Fruit fly (Drosophila melanogaster) whole organism, embryonic: ENCODE measurements around the gene Prim2.

ENCODE experiments used
- BEAF-32 ChIP-seq: fragments of 200-800 bp; sonication (Bioruptor generic); optimal IDR thresholded peaks from 3 replicates; lab custom pipeline; 2017; ENCODE audit warnings: missing biosample characterization, missing genetic modification characterization, mild to moderate bottlenecking, moderate library complexity, missing genetic modification reagents
- Bgb ChIP-seq: fragments of 200-800 bp; sonication (Bioruptor generic); IDR thresholded peaks from 2 replicates; pipeline ENCODE4 v1.3.6; 2022; ENCODE audit warnings: missing biosample characterization, missing genetic modification characterization; ENCODE audit not compliant: partially characterized antibody
- CG12659 ChIP-seq: fragments of 200-800 bp; sonication (Bioruptor generic); optimal IDR thresholded peaks from 3 replicates; lab custom pipeline; 2017; ENCODE audit warnings: mild to moderate bottlenecking, missing biosample characterization, missing genetic modification reagents, missing genetic modification characterization
- CG13287 ChIP-seq: fragments of 200-800 bp; sonication (Bioruptor generic); IDR thresholded peaks from 2 replicates; pipeline ENCODE4 v1.3.6; 2022; ENCODE audit warnings: missing biosample characterization, missing genetic modification characterization; ENCODE audit not compliant: partially characterized antibody
- CG13894 ChIP-seq: fragments of 200-800 bp; sonication (Bioruptor generic); optimal IDR thresholded peaks from 3 replicates; lab custom pipeline; 2018; ENCODE audit warnings: missing biosample characterization, mild to moderate bottlenecking, missing genetic modification characterization, moderate library complexity
- CG14710 ChIP-seq: fragments of 200-800 bp; sonication (Bioruptor generic); optimal IDR thresholded peaks from 3 replicates; lab custom pipeline; 2019; ENCODE audit warnings: missing biosample characterization, mild to moderate bottlenecking, missing genetic modification characterization, moderate library complexity
- CG16813 ChIP-seq: fragments of 200-800 bp; sonication (Bioruptor generic); IDR thresholded peaks from 3 replicates; pipeline ENCODE4 v1.3.6; 2022; ENCODE audit warnings: missing biosample characterization, missing genetic modification characterization; ENCODE audit not compliant: partially characterized antibody
- CG17829 ChIP-seq: fragments of 200-800 bp; optimal IDR thresholded peaks from 2 replicates; lab custom pipeline; 2019; ENCODE audit warnings: missing biosample characterization, mild to moderate bottlenecking, missing genetic modification characterization, moderate library complexity
- CG2116 ChIP-seq: fragments of 200-800 bp; sonication (Bioruptor generic); optimal IDR thresholded peaks from 3 replicates; lab custom pipeline; 2018; ENCODE audit warnings: missing biosample characterization, mild to moderate bottlenecking, missing genetic modification characterization
- CG32767 ChIP-seq: fragments of 200-800 bp; sonication (Bioruptor generic); IDR thresholded peaks from 2 replicates; pipeline ENCODE4 v1.3.6; 2022; ENCODE audit warnings: missing biosample characterization, missing genetic modification characterization
- CG34224 ChIP-seq: fragments of 200-800 bp; sonication (Bioruptor generic); IDR thresholded peaks from 3 replicates; pipeline ENCODE4 v1.3.6; 2022; ENCODE audit warnings: missing biosample characterization, missing genetic modification characterization; ENCODE audit not compliant: partially characterized antibody
- CG5245 ChIP-seq: fragments of 200-800 bp; sonication (Bioruptor generic); optimal IDR thresholded peaks from 3 replicates; lab custom pipeline; 2016; ENCODE audit warnings: missing biosample characterization, missing genetic modification characterization
- CG6854 ChIP-seq: fragments of 200-800 bp; sonication (Bioruptor generic); optimal IDR thresholded peaks from 3 replicates; lab custom pipeline; 2017; ENCODE audit warnings: missing biosample characterization, mild to moderate bottlenecking, missing genetic modification characterization
- CG9797 ChIP-seq: fragments of 200-800 bp; sonication (Bioruptor generic); optimal IDR thresholded peaks from 3 replicates; lab custom pipeline; 2018; ENCODE audit warnings: missing biosample characterization, mild to moderate bottlenecking, missing genetic modification characterization
- CTCF ChIP-seq: fragments of 200-800 bp; sonication (Bioruptor generic); optimal IDR thresholded peaks from 2 replicates; lab custom pipeline; 2017; ENCODE audit warnings: missing biosample characterization, mild to moderate bottlenecking, missing genetic modification characterization, moderate library complexity
- D19B ChIP-seq: fragments of 200-800 bp; sonication (Bioruptor generic); optimal IDR thresholded peaks from 2 replicates; lab custom pipeline; 2017; ENCODE audit warnings: missing biosample characterization, mild to moderate bottlenecking, missing genetic modification characterization
- Dfd ChIP-seq, 2 experiments: fragments of >200 bp; optimal IDR thresholded peaks; 2 replicates each; lab custom pipeline; 2017; ENCODE audit warnings: missing biosample characterization in 2 of 2, missing genetic modification characterization in 2 of 2
- Dll ChIP-seq: fragments of 200-800 bp; sonication (Bioruptor generic); IDR thresholded peaks from 4 replicates; pipeline ENCODE4 v1.3.6; 2022; ENCODE audit warnings: missing biosample characterization, missing genetic modification characterization; ENCODE audit not compliant: partially characterized antibody
- Dp ChIP-seq: fragments of 200-800 bp; sonication (Bioruptor generic); optimal IDR thresholded peaks from 2 replicates; lab custom pipeline; 2018; ENCODE audit warnings: missing biosample characterization, mild to moderate bottlenecking, missing genetic modification characterization, moderate library complexity
- Dref ChIP-seq: fragments of 200-800 bp; sonication (Bioruptor generic); IDR thresholded peaks from 2 replicates; pipeline ENCODE4 v1.3.6; 2022; ENCODE audit warnings: missing biosample characterization, missing genetic modification characterization
- Elba2 ChIP-seq: fragments of 200-800 bp; sonication (Bioruptor generic); optimal IDR thresholded peaks from 3 replicates; lab custom pipeline; 2016; ENCODE audit warnings: missing biosample characterization, missing genetic modification characterization
- Ets65A ChIP-seq: fragments of 200-800 bp; sonication (Bioruptor generic); peaks from one replicate; lab custom pipeline; 2016; ENCODE audit warnings: missing biosample characterization, missing genetic modification characterization
- HLH4C ChIP-seq: fragments of 200-800 bp; sonication (Bioruptor generic); IDR thresholded peaks from 3 replicates; pipeline ENCODE4 v1.3.6; 2022; ENCODE audit warnings: missing biosample characterization, missing genetic modification characterization; ENCODE audit not compliant: partially characterized antibody
- Lhr ChIP-seq: fragments of 200-800 bp; sonication (Bioruptor generic); optimal IDR thresholded peaks from 3 replicates; lab custom pipeline; 2017; ENCODE audit warnings: mild to moderate bottlenecking, missing biosample characterization, missing genetic modification reagents, missing genetic modification characterization
- MBD-R2 ChIP-seq: fragments of 200-800 bp; sonication (Bioruptor generic); IDR thresholded peaks from 2 replicates; pipeline ENCODE4 v1.3.6; 2022; ENCODE audit warnings: missing biosample characterization, missing genetic modification characterization
- MESR4 ChIP-seq: fragments of 200-800 bp; sonication (Bioruptor generic); optimal IDR thresholded peaks from 2 replicates; lab custom pipeline; 2018; ENCODE audit warnings: missing biosample characterization, mild to moderate bottlenecking, missing genetic modification characterization, moderate library complexity
- Myb ChIP-seq: fragments of 200-800 bp; sonication (Bioruptor generic); optimal IDR thresholded peaks from 2 replicates; lab custom pipeline; 2016; ENCODE audit warnings: missing biosample characterization, missing genetic modification characterization
- Opbp ChIP-seq: fragments of 200-800 bp; sonication (Bioruptor generic); IDR thresholded peaks from 3 replicates; pipeline ENCODE4 v1.3.6; 2022; ENCODE audit warnings: missing biosample characterization, missing genetic modification characterization; ENCODE audit not compliant: partially characterized antibody
- Sry-δ ChIP-seq: fragments of 200-800 bp; sonication (Bioruptor generic); optimal IDR thresholded peaks from 2 replicates; lab custom pipeline; 2016; ENCODE audit warnings: missing biosample characterization, missing genetic modification characterization
- Stat92E ChIP-seq, 3 experiments: fragments of >200 bp in 2 of 3; fragments of 200-800 bp in 1 of 3; sonication (Bioruptor generic) in 1 of 3; optimal IDR thresholded peaks; 2 replicates each; lab custom pipeline; 2017 to 2019; ENCODE audit warnings: missing biosample characterization in 3 of 3, missing genetic modification characterization in 3 of 3, mild to moderate bottlenecking in 1 of 3, moderate library complexity in 1 of 3
- cwo ChIP-seq: fragments of 200-800 bp; sonication (Bioruptor generic); optimal IDR thresholded peaks from 3 replicates; lab custom pipeline; 2017; ENCODE audit warnings: missing biosample characterization, missing genetic modification characterization, mild to moderate bottlenecking, moderate library complexity, missing genetic modification reagents
- exex ChIP-seq: fragments of 200-800 bp; sonication (Bioruptor generic); optimal IDR thresholded peaks from 4 replicates; lab custom pipeline; 2018; ENCODE audit warnings: missing biosample characterization, mild to moderate bottlenecking, missing genetic modification characterization, moderate library complexity
- gfzf ChIP-seq: fragments of 200-800 bp; sonication (Bioruptor generic); optimal IDR thresholded peaks from 2 replicates; lab custom pipeline; 2016; ENCODE audit warnings: missing biosample characterization, mild to moderate bottlenecking, missing genetic modification characterization, moderate library complexity
- gsb ChIP-seq: fragments of 200-800 bp; sonication (Bioruptor generic); IDR thresholded peaks from 2 replicates; pipeline ENCODE4 v1.3.6; 2022; ENCODE audit warnings: missing biosample characterization, missing genetic modification characterization
- hbn ChIP-seq: fragments of 200-800 bp; sonication (Bioruptor generic); IDR thresholded peaks from 2 replicates; pipeline ENCODE4 v1.3.6; 2022; ENCODE audit warnings: missing biosample characterization, missing genetic modification characterization; ENCODE audit not compliant: partially characterized antibody
- knrl ChIP-seq: fragments of 200-800 bp; sonication (Bioruptor generic); IDR thresholded peaks from 3 replicates; pipeline ENCODE4 v1.3.6; 2022; ENCODE audit warnings: missing biosample characterization, missing genetic modification characterization; ENCODE audit not compliant: partially characterized antibody
- mirr ChIP-seq: fragments of 200-800 bp; sonication (Bioruptor generic); optimal IDR thresholded peaks from 3 replicates; lab custom pipeline; 2018; ENCODE audit warnings: missing biosample characterization, mild to moderate bottlenecking, missing genetic modification characterization
- mld ChIP-seq: fragments of 200-800 bp; sonication (Bioruptor generic); IDR thresholded peaks from 3 replicates; pipeline ENCODE4 v1.3.6; 2022; ENCODE audit warnings: missing biosample characterization, missing genetic modification characterization; ENCODE audit not compliant: partially characterized antibody
- nmo ChIP-seq: fragments of 200-800 bp; sonication (Bioruptor generic); optimal IDR thresholded peaks from 2 replicates; lab custom pipeline; 2018; ENCODE audit warnings: missing biosample characterization, mild to moderate bottlenecking, missing genetic modification characterization, moderate library complexity
- psq ChIP-seq: fragments of 200-800 bp; sonication (Bioruptor generic); optimal IDR thresholded peaks from 2 replicates; lab custom pipeline; 2017; ENCODE audit warnings: missing biosample characterization, missing genetic modification characterization
- pzg ChIP-seq: fragments of 200-800 bp; sonication (Bioruptor generic); optimal IDR thresholded peaks from 3 replicates; lab custom pipeline; 2018; ENCODE audit warnings: missing biosample characterization, mild to moderate bottlenecking, missing genetic modification characterization, moderate library complexity
- stwl ChIP-seq: fragments of 200-800 bp; sonication (Bioruptor generic); optimal IDR thresholded peaks from 3 replicates; lab custom pipeline; 2018; ENCODE audit warnings: missing biosample characterization, mild to moderate bottlenecking, missing genetic modification characterization, moderate library complexity
- tgo ChIP-seq: fragments of 200-800 bp; sonication (Bioruptor generic); IDR thresholded peaks from 3 replicates; pipeline ENCODE4 v1.3.6; 2022; ENCODE audit warnings: missing biosample characterization, missing genetic modification characterization
- trem ChIP-seq: fragments of 200-800 bp; optimal IDR thresholded peaks from 3 replicates; lab custom pipeline; 2019; ENCODE audit warnings: missing biosample characterization, mild to moderate bottlenecking, missing genetic modification characterization, moderate library complexity
- wor ChIP-seq: fragments of 200-800 bp; sonication (Bioruptor generic); IDR thresholded peaks from 2 replicates; pipeline ENCODE4 v1.3.6; 2022; ENCODE audit warnings: missing biosample characterization, missing genetic modification characterization
- zen2 ChIP-seq: fragments of 200-800 bp; sonication (Bioruptor generic); IDR thresholded peaks from 3 replicates; pipeline ENCODE4 v1.3.6; 2022; ENCODE audit warnings: missing biosample characterization, missing genetic modification characterization; ENCODE audit not compliant: partially characterized antibody

The Prim2 gene

dm6 chr3L:20366074-20366473, 4.7 kb upstream of the Prim2 start (continued):
- TF ChIP-seq Dfd (GFP tag; optimal IDR thresholded peaks at IDR 0.05; lab: Kevin White, UChicago) (no peak), cwo (peak; percentile 57), mld (no peak), exex (tag; lab: Kevin White, UChicago) (peak; percentile 91), mirr (GFP tag; lab: Kevin White, UChicago) (peak; percentile 20), D19B (GFP tag; lab: Kevin White, UChicago) (peak; percentile 42), CG6854 (GFP tag; lab: Kevin White, UChicago) (no peak)

dm6 chr3L:20358212-20358611, 3.2 kb downstream of the Prim2 start, which contains the start of gene CG5665:
Gene CG5665 (plus strand): TSS chr3L:20358512.
- no peak for TF ChIP-seq wor (GFP tag; lab: Robert Waterston, UW)
- TF ChIP-seq Ets65A (GFP tag; lab: Kevin White, UChicago), result peak; percentile 27

dm6 chr3L:20356613-20357012, 4.8 kb downstream of the Prim2 start, which contains the start of gene kin17:
Gene kin17 (plus strand): TSS chr3L:20356807.
- TF ChIP-seq Bgb (GFP tag; lab: Robert Waterston, UW), result peak; percentile 74
- TF ChIP-seq MESR4 (GFP tag; lab: Kevin White, UChicago), result peak; percentile 69
- TF ChIP-seq CG5245 (GFP tag; lab: Kevin White, UChicago), result no peak
- TF ChIP-seq gfzf (GFP tag; lab: Kevin White, UChicago), result peak; percentile 85
- TF ChIP-seq Sry-δ (GFP tag; lab: Kevin White, UChicago), result peak; percentile 66
- peak; percentile 84 for TF ChIP-seq CG9797 (GFP tag; lab: Kevin White, UChicago)
- TF ChIP-seq MBD-R2 (GFP tag; lab: Robert Waterston, UW), result peak; percentile 69
- TF ChIP-seq zen2 (GFP tag; lab: Robert Waterston, UW), result peak; percentile 54; the same call in 2 of the 3 replicates
- peak; percentile 68 for TF ChIP-seq CG34224 (GFP tag; lab: Robert Waterston, UW)
- peak; percentile 52 for TF ChIP-seq Myb (GFP tag; lab: Kevin White, UChicago)
- TF ChIP-seq Lhr (GFP tag; lab: Kevin White, UChicago), result no peak
- peak; percentile 8 for TF ChIP-seq CG12659 (GFP tag; lab: Kevin White, UChicago)
- no peak for TF ChIP-seq tgo (GFP tag; lab: Robert Waterston, UW)
- peak; percentile 87 for TF ChIP-seq CG13287 (GFP tag; lab: Robert Waterston, UW)
- TF ChIP-seq hbn (GFP tag; lab: Robert Waterston, UW), result peak; percentile 65; the same call in 1 of the 2 replicates
- peak; percentile 72 for TF ChIP-seq Opbp
- TF ChIP-seq Dref, result peak; percentile 70
- peak; percentile 76; the same call in 3 of the 4 replicates for TF ChIP-seq Dll (GFP tag; lab: Robert Waterston, UW)
- 0 out of 3 replicates have a peak, but pooled peaks have one; percentile 36 for TF ChIP-seq HLH4C (GFP tag; lab: Robert Waterston, UW)
- no peak for TF ChIP-seq CG32767
- peak; percentile 71 for TF ChIP-seq CG16813 (GFP tag; lab: Robert Waterston, UW)
- peak; percentile 78 for TF ChIP-seq pzg (GFP tag; lab: Kevin White, UChicago)
- TF ChIP-seq Stat92E (GFP tag; optimal IDR thresholded peaks at IDR 0.05; lab: Kevin White, UChicago), result peak in 1 of 3 experiments; percentile 20
- TF ChIP-seq trem (tag; lab: Kevin White, UChicago), result peak; percentile 64
- TF ChIP-seq psq, result no peak
- peak; percentile 80 for TF ChIP-seq BEAF-32 (GFP tag; lab: Kevin White, UChicago)
- TF ChIP-seq nmo (GFP tag; lab: Kevin White, UChicago), result peak; percentile 6
- no peak for TF ChIP-seq CTCF (GFP tag; lab: Kevin White, UChicago)
- TF ChIP-seq stwl (tag; lab: Kevin White, UChicago), result peak; percentile 91
- peak; percentile 3 for TF ChIP-seq CG17829 (tag; lab: Kevin White, UChicago)
- peak; percentile 57 for TF ChIP-seq Elba2
- peak; percentile 39 for TF ChIP-seq CG14710 (tag; lab: Kevin White, UChicago)
- TF ChIP-seq gsb, result no peak
- TF ChIP-seq Dp (GFP tag; lab: Kevin White, UChicago), result peak; percentile 84
- TF ChIP-seq knrl, result peak; percentile 64
- TF ChIP-seq CG13894, result no peak
- TF ChIP-seq CG2116 (GFP tag; lab: Kevin White, UChicago), result peak; percentile 2
